Fruit fly (Drosophila melanogaster) whole organism, adult: Measurements from ENCODE around the gene Cyp4d1.

Source experiments
- CG11617 ChIP-seq: fragments of 200-800 bp; sonication (Bioruptor generic); optimal IDR thresholded peaks from 2 replicates; lab custom pipeline; 2017; ENCODE audit warnings: mild to moderate bottlenecking, missing biosample characterization, missing genetic modification reagents, missing genetic modification characterization
- CG12768 ChIP-seq: fragments of 200-800 bp; sonication (Bioruptor generic); optimal IDR thresholded peaks from 2 replicates; lab custom pipeline; 2017; ENCODE audit warnings: missing biosample characterization, missing genetic modification characterization, mild to moderate bottlenecking, moderate library complexity, missing genetic modification reagents
- CG33017 ChIP-seq: fragments of 200-800 bp; sonication (Bioruptor generic); optimal IDR thresholded peaks from 2 replicates; lab custom pipeline; 2018; ENCODE audit warnings: missing biosample characterization, mild to moderate bottlenecking, missing genetic modification characterization, moderate library complexity
- CG7101 ChIP-seq: fragments of 200-800 bp; sonication (Bioruptor generic); optimal IDR thresholded peaks from 2 replicates; lab custom pipeline; 2018; ENCODE audit warnings: missing biosample characterization, mild to moderate bottlenecking, missing genetic modification characterization, moderate library complexity
- Mnt ChIP-seq: fragments of 200-800 bp; sonication (Bioruptor generic); optimal IDR thresholded peaks from 2 replicates; lab custom pipeline; 2016; ENCODE audit warnings: missing biosample characterization, mild to moderate bottlenecking, missing genetic modification characterization
- bab1 ChIP-seq: fragments of 200-800 bp; sonication (Bioruptor generic); optimal IDR thresholded peaks from 3 replicates; lab custom pipeline; 2019; ENCODE audit warnings: missing biosample characterization, mild to moderate bottlenecking, missing genetic modification characterization, moderate library complexity
- cic ChIP-seq: fragments of 200-800 bp; sonication (Bioruptor generic); optimal IDR thresholded peaks from 2 replicates; lab custom pipeline; 2017; ENCODE audit warnings: missing biosample characterization, mild to moderate bottlenecking, missing genetic modification characterization, moderate library complexity
- cnc ChIP-seq, 2 experiments: fragments of >200 bp; optimal IDR thresholded peaks; 2 replicates each; lab custom pipeline; 2017
- tj ChIP-seq: fragments of 200-800 bp; sonication (Bioruptor generic); optimal IDR thresholded peaks from 3 replicates; lab custom pipeline; 2017; ENCODE audit warnings: missing biosample characterization, mild to moderate bottlenecking, missing genetic modification characterization, moderate library complexity
- toe ChIP-seq: fragments of 200-800 bp; sonication (Bioruptor generic); optimal IDR thresholded peaks from 2 replicates; lab custom pipeline; 2016; ENCODE audit warnings: missing biosample characterization, missing genetic modification characterization

DNA sequence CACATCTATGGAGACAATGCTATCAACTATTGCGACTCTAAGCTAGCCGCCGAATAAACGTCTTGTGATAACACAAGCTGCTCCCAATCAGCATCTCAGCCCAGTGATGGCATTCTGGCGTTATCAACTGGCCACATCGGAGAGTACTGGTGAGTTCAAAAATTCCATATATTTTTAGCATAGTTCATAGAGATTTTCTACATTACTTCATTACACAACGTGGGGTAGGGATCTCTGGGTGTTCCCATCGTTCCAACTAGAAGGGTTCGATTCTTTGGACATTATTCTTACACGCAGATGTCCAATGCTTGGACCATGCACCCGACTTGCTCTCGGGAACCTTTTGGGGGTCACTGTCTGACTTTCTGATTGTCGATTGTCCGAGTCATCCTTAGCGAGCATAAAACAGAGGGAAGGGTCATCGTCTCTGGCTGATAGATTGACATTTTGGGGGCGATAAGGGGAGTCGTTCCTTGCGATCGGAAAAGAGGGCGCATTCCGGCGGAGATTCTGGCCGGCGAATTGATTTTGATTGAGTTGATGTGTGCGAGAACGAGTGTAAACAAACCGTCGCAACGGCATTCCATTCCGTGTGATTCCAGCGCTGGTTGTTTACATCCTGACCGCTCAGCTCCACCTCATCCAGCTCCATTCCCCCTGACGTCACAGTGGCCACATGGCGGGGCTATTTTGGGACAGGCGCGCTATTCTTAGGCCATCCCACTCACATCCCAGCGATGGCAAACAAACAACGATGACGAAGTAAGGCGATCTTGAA lies at the start of gene Cyp4d1, which contains the start of gene CG3630:
- TF ChIP-seq CG33017 (tag; lab: Kevin White, UChicago) (no peak), cic (GFP tag; lab: Kevin White, UChicago) (no peak), CG11617 (GFP tag; lab: Kevin White, UChicago) (no peak), CG7101 (tag; lab: Kevin White, UChicago) (no peak), Mnt (GFP tag; lab: Kevin White, UChicago) (no peak), toe (GFP tag; lab: Kevin White, UChicago) (no peak), CG12768 (GFP tag; lab: Kevin White, UChicago) (no peak), bab1 (no peak), tj (GFP tag; lab: Kevin White, UChicago) (no peak), cnc (optimal IDR thresholded peaks at IDR 0.05; lab: Kevin White, UChicago) (no peak)
